Fruit fly (Drosophila melanogaster) whole organism, embryonic: ENCODE results near the gene scpr-A.

Experiments used
- CG12236 ChIP-seq: fragments of 200-800 bp; sonication (Bioruptor generic); optimal IDR thresholded peaks from 2 replicates; lab custom pipeline; 2016; ENCODE audit warnings: missing biosample characterization, missing genetic modification characterization
- CG15479 ChIP-seq: fragments of 200-800 bp; sonication (Bioruptor generic); optimal IDR thresholded peaks from 3 replicates; lab custom pipeline; 2019; ENCODE audit warnings: missing biosample characterization, mild to moderate bottlenecking, missing genetic modification characterization, moderate library complexity
- CG17912 ChIP-seq: fragments of 200-800 bp; sonication (Bioruptor generic); optimal IDR thresholded peaks from 2 replicates; lab custom pipeline; 2018; ENCODE audit warnings: missing biosample characterization, mild to moderate bottlenecking, missing genetic modification characterization
- CG7357 ChIP-seq: fragments of 200-800 bp; sonication (Bioruptor generic); IDR thresholded peaks from 3 replicates; pipeline ENCODE4 v1.3.6; 2022; ENCODE audit warnings: missing biosample characterization, missing genetic modification characterization
- CG8765 ChIP-seq: fragments of 200-800 bp; sonication (Bioruptor generic); IDR thresholded peaks from 2 replicates; pipeline ENCODE4 v1.3.6; 2022; ENCODE audit warnings: missing biosample characterization, missing genetic modification characterization
- Dfd ChIP-seq, 2 experiments: fragments of >200 bp; optimal IDR thresholded peaks; 2 replicates each; lab custom pipeline; 2017; ENCODE audit warnings: missing biosample characterization in 2 of 2, missing genetic modification characterization in 2 of 2
- HHEX ChIP-seq: fragments of 200-800 bp; sonication (Bioruptor generic); optimal IDR thresholded peaks from 3 replicates; lab custom pipeline; 2017; ENCODE audit warnings: missing biosample characterization, mild to moderate bottlenecking, missing genetic modification characterization, missing genetic modification reagents
- Mad ChIP-seq: fragments of 200-800 bp; sonication (Bioruptor generic); optimal IDR thresholded peaks from 2 replicates; lab custom pipeline; 2016; ENCODE audit warnings: missing biosample characterization, missing genetic modification characterization
- Sox102F ChIP-seq: fragments of 200-800 bp; sonication (Bioruptor generic); optimal IDR thresholded peaks from 2 replicates; lab custom pipeline; 2018; ENCODE audit warnings: missing biosample characterization, mild to moderate bottlenecking, missing genetic modification characterization, moderate library complexity
- nom ChIP-seq: fragments of 200-800 bp; sonication (Bioruptor generic); optimal IDR thresholded peaks from 2 replicates; lab custom pipeline; 2017; ENCODE audit warnings: missing biosample characterization, missing genetic modification characterization, mild to moderate bottlenecking, moderate library complexity, missing genetic modification reagents
- schlank ChIP-seq: fragments of 200-800 bp; sonication (Bioruptor generic); optimal IDR thresholded peaks from 2 replicates; lab custom pipeline; 2018; ENCODE audit warnings: missing biosample characterization, mild to moderate bottlenecking, missing genetic modification characterization
- sr ChIP-seq: fragments of 200-800 bp; sonication (Bioruptor generic); IDR thresholded peaks from 3 replicates; pipeline ENCODE4 v1.3.6; 2022; ENCODE audit warnings: missing biosample characterization, missing genetic modification characterization
- vfl ChIP-seq: fragments of 200-800 bp; sonication (Bioruptor generic); optimal IDR thresholded peaks from 2 replicates; lab custom pipeline; 2016; ENCODE audit warnings: missing biosample characterization, missing genetic modification characterization
- wor ChIP-seq: fragments of 200-800 bp; sonication (Bioruptor generic); IDR thresholded peaks from 2 replicates; pipeline ENCODE4 v1.3.6; 2022; ENCODE audit warnings: missing biosample characterization, missing genetic modification characterization

DNA sequence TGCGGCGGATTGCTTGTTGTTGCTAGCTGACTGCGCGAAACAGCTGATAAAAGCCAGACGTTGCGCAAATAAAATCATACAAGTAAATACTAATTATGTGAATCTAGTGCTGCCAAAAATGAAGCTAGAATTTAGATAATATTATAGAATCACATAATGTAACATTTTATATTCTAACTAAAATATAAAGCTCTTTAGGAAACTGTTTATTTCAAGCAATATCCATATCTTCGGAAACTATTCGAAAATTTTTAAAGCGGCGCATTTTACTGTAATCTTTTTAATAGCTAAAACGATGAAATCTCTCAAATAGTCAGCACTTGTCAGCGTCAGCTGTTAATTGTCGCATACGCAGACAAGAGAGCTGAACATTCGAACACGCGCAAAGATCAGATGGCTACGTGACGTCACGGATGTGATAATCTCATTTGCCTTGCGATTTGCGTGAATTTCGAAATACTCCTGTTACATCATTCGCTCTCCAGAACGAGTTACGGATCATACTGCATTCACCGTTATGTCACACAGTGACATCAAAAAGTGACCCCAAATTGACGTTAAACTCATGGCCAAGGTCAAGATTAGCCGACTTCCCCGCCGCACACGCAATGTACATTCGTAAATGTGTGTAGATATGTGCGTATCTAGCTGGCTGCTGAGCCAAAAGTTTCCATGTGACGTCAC, 2.2 kb downstream of the scpr-A start:
- no peak for TF ChIP-seq sr
- TF ChIP-seq CG17912 (GFP tag; lab: Kevin White, UChicago) = no peak
- no peak for TF ChIP-seq CG15479 (GFP tag; lab: Kevin White, UChicago)
- no peak for TF ChIP-seq Dfd (GFP tag; optimal IDR thresholded peaks at IDR 0.05; lab: Kevin White, UChicago)
- TF ChIP-seq nom = peak; percentile 30
- no peak for TF ChIP-seq CG7357
- no peak for TF ChIP-seq schlank (tag; lab: Kevin White, UChicago)
- TF ChIP-seq CG12236 = no peak
- no peak for TF ChIP-seq Sox102F (GFP tag; lab: Kevin White, UChicago)
- TF ChIP-seq HHEX = peak; percentile 38
- no peak for TF ChIP-seq CG8765 (GFP tag; lab: Robert Waterston, UW)
- TF ChIP-seq wor (GFP tag; lab: Robert Waterston, UW) = no peak
- no peak for TF ChIP-seq vfl (GFP tag; lab: Kevin White, UChicago)
- no peak for TF ChIP-seq Mad
